Worm (Caenorhabditis elegans) whole organism, mixed stage, embryonic: ENCODE measurements around the gene F46B3.1.

Experiments used
- ceh-39 ChIP-seq: fragments of 150-350 bp; optimal IDR thresholded peaks from 2 replicates; lab custom pipeline; 2014; ENCODE audit warnings: missing biosample characterization, missing genetic modification characterization
- mep-1 ChIP-seq: fragments of 150-350 bp; optimal IDR thresholded peaks from 2 replicates; lab custom pipeline; 2017; ENCODE audit warnings: missing biosample characterization, missing genetic modification reagents, missing genetic modification characterization, inconsistent platforms
- nhr-237 ChIP-seq: fragments of 150-350 bp; optimal IDR thresholded peaks from 2 replicates; lab custom pipeline; 2014; ENCODE audit warnings: missing biosample characterization, missing genetic modification characterization
- pha-4 ChIP-seq: fragments of 150-350 bp; optimal IDR thresholded peaks from 2 replicates; lab custom pipeline; 2018; ENCODE audit warnings: missing biosample characterization, missing genetic modification reagents, missing genetic modification characterization
- unc-39 ChIP-seq: fragments of 150-350 bp; optimal IDR thresholded peaks from 2 replicates; lab custom pipeline; 2014; ENCODE audit warnings: missing biosample characterization, missing genetic modification characterization

ce11 chrV:20597076-20597475, at the start of gene F46B3.1:
- TF ChIP-seq pha-4 (tag; lab: Kevin White, UChicago) (no peak), mep-1 (tag; lab: Kevin White, UChicago) (no peak), ceh-39 (tag; lab: Kevin White, UChicago) (no peak), nhr-237 (no peak), unc-39 (tag; lab: Kevin White, UChicago) (no peak)
